Worm (Caenorhabditis elegans) whole organism, L4/young adult: ENCODE data around the gene ZK1290.5.

ENCODE experiments used
- W03F9.2 ChIP-seq: fragments of 150-350 bp; optimal IDR thresholded peaks from 2 replicates; lab custom pipeline; 2014; ENCODE audit warnings: missing biosample characterization, missing genetic modification characterization
- dao-5 ChIP-seq: sonication (generic microtip); optimal IDR thresholded peaks from 2 replicates; lab custom pipeline; 2016; ENCODE audit warnings: missing genotype, missing genetic modification characterization, moderate library complexity, missing compliant biosample characterization

- TF ChIP-seq W03F9.2 (tag; lab: Kevin White, UChicago), result peak; percentile 88
- no peak for TF ChIP-seq dao-5 (tag; lab: Kevin White, UChicago)
These were observed at the start of gene ZK1290.5 for ce11 chrII:7529078-7529683.
